Fruit fly (Drosophila melanogaster) whole organism, wandering third instar larva: ENCODE data around the gene CG12994.

Experiments used
- Rel ChIP-seq, 2 experiments: fragments of 200-800 bp; sonication (Bioruptor generic) in 1 of 2; optimal IDR thresholded peaks; 2 replicates in 1 of 2; 3 replicates in 1 of 2; lab custom pipeline; 2016 to 2019; ENCODE audit warnings: mild to moderate bottlenecking in 2 of 2, missing biosample characterization in 2 of 2, missing genetic modification characterization in 2 of 2, moderate library complexity in 1 of 2
- usp ChIP-seq: fragments of >200 bp; optimal IDR thresholded peaks from 2 replicates; lab custom pipeline; 2017; ENCODE audit warnings: missing biosample characterization, missing genetic modification characterization

DNA sequence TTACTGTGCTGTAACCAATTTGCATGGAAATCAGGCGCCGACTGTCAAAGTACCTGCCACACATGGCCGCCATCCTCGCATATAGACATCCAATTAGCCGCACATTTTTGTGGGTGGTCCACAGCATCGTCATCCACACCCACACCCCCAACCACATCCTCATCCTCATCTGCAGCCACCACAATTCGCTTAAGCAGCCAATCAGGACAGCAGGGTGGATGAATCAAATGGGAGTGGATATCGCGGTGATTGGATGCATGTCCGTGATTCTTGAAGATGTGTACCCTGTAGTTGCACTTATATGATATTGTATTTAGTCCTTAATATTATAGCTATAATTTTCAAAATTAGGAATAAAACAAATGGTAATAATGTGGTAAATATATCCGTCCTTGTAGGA lies 38.9 kb downstream of the CG12994 start:
- TF ChIP-seq usp (no peak), Rel (GFP tag; optimal IDR thresholded peaks at IDR 0.05; lab: Kevin White, UChicago) (no peak), Rel (tag; optimal IDR thresholded peaks at IDR 0.05; lab: Kevin White, UChicago) (no peak)
